Comparison of ENCODE assay signal across 1 fruit fly cellular context in the genomic region with DNA sequence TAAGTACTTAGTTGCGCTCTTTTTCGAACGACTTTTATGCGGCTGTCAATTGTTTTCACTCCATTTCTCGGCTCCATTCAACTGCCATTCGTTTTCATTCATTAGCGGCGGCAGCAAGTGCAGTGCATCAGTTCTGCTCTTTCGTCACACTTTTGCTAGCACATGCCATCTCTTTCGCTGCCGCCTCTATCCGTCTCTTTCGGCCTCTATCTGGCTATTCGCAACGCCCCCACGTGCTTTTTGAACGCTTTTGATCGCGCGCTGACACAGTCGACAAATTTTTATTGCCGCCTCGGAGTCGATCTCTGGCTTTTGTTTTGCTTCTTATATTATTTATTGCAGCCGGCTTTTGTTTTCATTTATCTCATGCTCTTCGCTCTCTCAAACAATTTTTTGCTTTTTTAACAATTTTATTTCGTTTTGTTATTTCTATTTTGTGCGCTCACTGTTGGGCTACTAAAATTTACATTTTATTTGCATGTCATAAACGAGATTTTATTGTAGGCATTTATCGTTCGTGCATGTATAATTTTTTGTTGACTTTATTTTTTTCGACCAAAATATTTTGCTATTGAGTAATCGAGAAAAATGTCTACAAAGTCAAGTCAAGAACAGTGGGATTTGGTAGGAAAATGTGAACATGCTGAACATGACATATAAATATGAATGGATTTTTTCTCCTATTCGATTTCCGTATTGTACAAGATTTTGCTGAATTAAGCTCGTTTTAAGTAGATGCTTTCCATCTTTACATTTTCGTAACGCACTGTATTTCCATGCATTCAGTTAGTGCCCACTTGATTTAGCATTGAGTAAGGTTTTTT.
TF ChIP-seq lines count a peak whose summit lies in the region.

No protein-coding gene starts in this region.

TF ChIP-seq in whole organism, embryonic, 481 proteins besides CTCF, POLR2A, EP300 and RAD21 (continued from another document and continues in another):
- TF ChIP-seq CG3995 (GFP tag; optimal IDR thresholded peaks at IDR 0.05; lab: Kevin White, UChicago), result no peak
- no peak for TF ChIP-seq Drgx (GFP tag; IDR thresholded peaks at IDR 0.05; lab: Robert Waterston, UW)
- TF ChIP-seq lbe (GFP tag; optimal IDR thresholded peaks at IDR 0.05; lab: Kevin White, UChicago), result no peak
- no peak for TF ChIP-seq CG15514 (GFP tag; optimal IDR thresholded peaks at IDR 0.05; lab: Kevin White, UChicago)
- no peak for TF ChIP-seq CG10543 (GFP tag; optimal IDR thresholded peaks at IDR 0.05; lab: Kevin White, UChicago)
- peak; percentile 24; the same call in 1 of the 2 replicates for TF ChIP-seq CG14014 (GFP tag; IDR thresholded peaks at IDR 0.05; lab: Robert Waterston, UW)
- TF ChIP-seq btn (GFP tag; optimal IDR thresholded peaks at IDR 0.05; lab: Kevin White, UChicago), result no peak
- TF ChIP-seq Sox102F (GFP tag; optimal IDR thresholded peaks at IDR 0.05; lab: Kevin White, UChicago), result peak; percentile 16
- peak; percentile 51; the same call in 1 of the 2 replicates for TF ChIP-seq Atf6 (GFP tag; IDR thresholded peaks at IDR 0.05; lab: Robert Waterston, UW)
- no peak for TF ChIP-seq Chrac-16 (GFP tag; optimal IDR thresholded peaks at IDR 0.05; lab: Kevin White, UChicago)
- peak; percentile 68 for TF ChIP-seq Ada2b (GFP tag; IDR thresholded peaks at IDR 0.05; lab: Robert Waterston, UW)
- no peak for TF ChIP-seq Stat92E (GFP tag; optimal IDR thresholded peaks at IDR 0.05; lab: Kevin White, UChicago)
- TF ChIP-seq CG11560 (tag; IDR thresholded peaks at IDR 0.05; lab: Robert Waterston, UW), result no peak
- TF ChIP-seq salm (tag; optimal IDR thresholded peaks at IDR 0.05; lab: Kevin White, UChicago), result peak; percentile 1
- no peak for TF ChIP-seq kah (GFP tag; optimal IDR thresholded peaks at IDR 0.05; lab: Kevin White, UChicago)
- no peak for TF ChIP-seq Ets97D (GFP tag; optimal IDR thresholded peaks at IDR 0.05; lab: Kevin White, UChicago)
- TF ChIP-seq CG17829 (tag; optimal IDR thresholded peaks at IDR 0.05; lab: Kevin White, UChicago), result no peak
- TF ChIP-seq abd-A (tag; optimal IDR thresholded peaks at IDR 0.05; lab: Kevin White, UChicago), result peak; percentile 60
- TF ChIP-seq disco-r (GFP tag; optimal IDR thresholded peaks at IDR 0.05; lab: Kevin White, UChicago), result no peak
- TF ChIP-seq CG11504 (tag; optimal IDR thresholded peaks at IDR 0.05; lab: Kevin White, UChicago), result peak; percentile 52
- no peak for TF ChIP-seq CG2889 (GFP tag; IDR thresholded peaks at IDR 0.05; lab: Robert Waterston, UW)
- TF ChIP-seq CG10267 (tag; optimal IDR thresholded peaks at IDR 0.05; lab: Kevin White, UChicago), result no peak
- no peak for TF ChIP-seq CG10462 (GFP tag; optimal IDR thresholded peaks at IDR 0.05; lab: Kevin White, UChicago)
- TF ChIP-seq Camta (GFP tag; optimal IDR thresholded peaks at IDR 0.05; lab: Kevin White, UChicago), result no peak
- TF ChIP-seq CG13894 (tag; optimal IDR thresholded peaks at IDR 0.05; lab: Kevin White, UChicago), result no peak
- no peak for TF ChIP-seq wek (GFP tag; optimal IDR thresholded peaks at IDR 0.05; lab: Kevin White, UChicago)
- TF ChIP-seq unpg (GFP tag; optimal IDR thresholded peaks at IDR 0.05; lab: Kevin White, UChicago), result peak; percentile 22
- no peak for TF ChIP-seq pum (GFP tag; optimal IDR thresholded peaks at IDR 0.05; lab: Kevin White, UChicago)
- no peak for TF ChIP-seq Doc2 (GFP tag; IDR thresholded peaks at IDR 0.05; lab: Robert Waterston, UW)
- no peak for TF ChIP-seq grn (GFP tag; optimal IDR thresholded peaks at IDR 0.05; lab: Kevin White, UChicago)
- no peak for TF ChIP-seq CG16779 (GFP tag; IDR thresholded peaks at IDR 0.05; lab: Robert Waterston, UW)
- TF ChIP-seq Oli (tag; optimal IDR thresholded peaks at IDR 0.05; lab: Kevin White, UChicago), result peak; percentile 11
- no peak for TF ChIP-seq CG8478 (optimal IDR thresholded peaks at IDR 0.05; lab: Kevin White, UChicago)
- TF ChIP-seq Nf-YA (GFP tag; IDR thresholded peaks at IDR 0.05; lab: Robert Waterston, UW), result no peak
- no peak for TF ChIP-seq ttk (GFP tag; IDR thresholded peaks at IDR 0.05; lab: Robert Waterston, UW)
- TF ChIP-seq Rx (GFP tag; IDR thresholded peaks at IDR 0.05; lab: Robert Waterston, UW), result no peak
- TF ChIP-seq CG12155 (GFP tag; optimal IDR thresholded peaks at IDR 0.05; lab: Kevin White, UChicago), result no peak
- peak; percentile 43 for TF ChIP-seq cwo (GFP tag; optimal IDR thresholded peaks at IDR 0.05; lab: Kevin White, UChicago)
- no peak for TF ChIP-seq CG15696 (tag; optimal IDR thresholded peaks at IDR 0.05; lab: Kevin White, UChicago)
- peak; percentile 45 for TF ChIP-seq fd3F (GFP tag; optimal IDR thresholded peaks at IDR 0.05; lab: Kevin White, UChicago)
- TF ChIP-seq Abd-B (GFP tag; optimal IDR thresholded peaks at IDR 0.05; lab: Kevin White, UChicago), result no peak
- no peak for TF ChIP-seq CG9215 (GFP tag; IDR thresholded peaks at IDR 0.05; lab: Robert Waterston, UW)
- no peak for TF ChIP-seq CG2129 (GFP tag; IDR thresholded peaks at IDR 0.05; lab: Robert Waterston, UW; ENCODE audit: partially characterized antibody)
- no peak for TF ChIP-seq CG12219 (GFP tag; optimal IDR thresholded peaks at IDR 0.05; lab: Kevin White, UChicago)
- no peak for TF ChIP-seq CG30020 (tag; optimal IDR thresholded peaks at IDR 0.05; lab: Kevin White, UChicago)
- no peak for TF ChIP-seq sc (optimal IDR thresholded peaks at IDR 0.05; lab: Kevin White, UChicago)
- no peak for TF ChIP-seq sc (GFP tag; optimal IDR thresholded peaks at IDR 0.05; lab: Kevin White, UChicago)
- TF ChIP-seq Bteb2 (GFP tag; optimal IDR thresholded peaks at IDR 0.05; lab: Kevin White, UChicago), result no peak
- TF ChIP-seq CG13424 (tag; optimal IDR thresholded peaks at IDR 0.05; lab: Kevin White, UChicago), result peak; percentile 36
- TF ChIP-seq CG3163 (GFP tag; optimal IDR thresholded peaks at IDR 0.05; lab: Kevin White, UChicago), result no peak
- no peak for TF ChIP-seq CG10959 (GFP tag; IDR thresholded peaks at IDR 0.05; lab: Robert Waterston, UW)
- TF ChIP-seq CG6683 (GFP tag; optimal IDR thresholded peaks at IDR 0.05; lab: Kevin White, UChicago), result no peak
- TF ChIP-seq HmgD (GFP tag; optimal IDR thresholded peaks at IDR 0.05; lab: Kevin White, UChicago), result no peak
- no peak for TF ChIP-seq zen (tag; optimal IDR thresholded peaks at IDR 0.05; lab: Kevin White, UChicago)
- no peak for TF ChIP-seq hth (optimal IDR thresholded peaks at IDR 0.05; lab: Kevin White, UChicago)
- no peak for TF ChIP-seq CG42726 (GFP tag; IDR thresholded peaks at IDR 0.05; lab: Robert Waterston, UW; ENCODE audit: partially characterized antibody)
- no peak for TF ChIP-seq CG8281 (tag; optimal IDR thresholded peaks at IDR 0.05; lab: Kevin White, UChicago)
- no peak for TF ChIP-seq dati (GFP tag; IDR thresholded peaks at IDR 0.05; lab: Robert Waterston, UW)
- no peak for TF ChIP-seq exex (tag; optimal IDR thresholded peaks at IDR 0.05; lab: Kevin White, UChicago)
- TF ChIP-seq CG17359 (tag; optimal IDR thresholded peaks at IDR 0.05; lab: Kevin White, UChicago), result peak; percentile 15
- no peak for TF ChIP-seq corto (GFP tag; optimal IDR thresholded peaks at IDR 0.05; lab: Kevin White, UChicago)
- no peak for TF ChIP-seq CG11398 (GFP tag; optimal IDR thresholded peaks at IDR 0.05; lab: Kevin White, UChicago)
- no peak for TF ChIP-seq CG18764 (GFP tag; optimal IDR thresholded peaks at IDR 0.05; lab: Kevin White, UChicago)
- no peak; the same call in 1 of the 2 replicates for TF ChIP-seq al (GFP tag; IDR thresholded peaks at IDR 0.05; lab: Robert Waterston, UW)
- peak; percentile 37; the same call in 1 of the 3 replicates for TF ChIP-seq dysf (GFP tag; IDR thresholded peaks at IDR 0.05; lab: Robert Waterston, UW)
- no peak for TF ChIP-seq eve (GFP tag; optimal IDR thresholded peaks at IDR 0.05; lab: Kevin White, UChicago)
- no peak for TF ChIP-seq ac (GFP tag; optimal IDR thresholded peaks at IDR 0.05; lab: Kevin White, UChicago)
- TF ChIP-seq CG12236 (GFP tag; optimal IDR thresholded peaks at IDR 0.05; lab: Kevin White, UChicago), result no peak
- no peak for TF ChIP-seq CG1647 (GFP tag; optimal IDR thresholded peaks at IDR 0.05; lab: Kevin White, UChicago)
- TF ChIP-seq slbo (GFP tag; IDR thresholded peaks at IDR 0.05; lab: Robert Waterston, UW), result peak; percentile 42; the same call in 1 of the 2 replicates
- no peak for TF ChIP-seq pb (GFP tag; optimal IDR thresholded peaks at IDR 0.05; lab: Kevin White, UChicago)
- TF ChIP-seq CG10565 (GFP tag; optimal IDR thresholded peaks at IDR 0.05; lab: Kevin White, UChicago), result no peak
- no peak for TF ChIP-seq CG1529 (GFP tag; optimal IDR thresholded peaks at IDR 0.05; lab: Kevin White, UChicago)
- TF ChIP-seq sens (GFP tag; lab: Kevin White, UChicago), result peak; percentile 83
- TF ChIP-seq Bgb (GFP tag; IDR thresholded peaks at IDR 0.05; lab: Robert Waterston, UW; ENCODE audit: partially characterized antibody), result no peak
- TF ChIP-seq CG6254 (GFP tag; optimal IDR thresholded peaks at IDR 0.05; lab: Kevin White, UChicago), result no peak
- no peak for TF ChIP-seq Nf-YB (GFP tag; optimal IDR thresholded peaks at IDR 0.05; lab: Kevin White, UChicago)
- TF ChIP-seq CG12071 (GFP tag; optimal IDR thresholded peaks at IDR 0.05; lab: Kevin White, UChicago), result no peak
- TF ChIP-seq Trl (optimal IDR thresholded peaks at IDR 0.05; lab: Kevin White, UChicago), result peak in 1 of 2 experiments; percentile 11
- no peak for TF ChIP-seq Trl (GFP tag; optimal IDR thresholded peaks at IDR 0.05; lab: Kevin White, UChicago)
- TF ChIP-seq CG2678 (tag; optimal IDR thresholded peaks at IDR 0.05; lab: Kevin White, UChicago), result peak; percentile 38
- TF ChIP-seq rib (GFP tag; IDR thresholded peaks at IDR 0.05; lab: Robert Waterston, UW), result no peak
- TF ChIP-seq Dbx (GFP tag; IDR thresholded peaks at IDR 0.05; lab: Robert Waterston, UW), result no peak
- TF ChIP-seq CG31388 (GFP tag; optimal IDR thresholded peaks at IDR 0.05; lab: Kevin White, UChicago), result no peak
- no peak for TF ChIP-seq Oaz (GFP tag; IDR thresholded peaks at IDR 0.05; lab: Robert Waterston, UW)
- TF ChIP-seq CG14050 (GFP tag; IDR thresholded peaks at IDR 0.05; lab: Robert Waterston, UW), result peak; percentile 10; the same call in 1 of the 3 replicates
- 0 out of 2 replicates have a peak, but pooled peaks have one; percentile 20 for TF ChIP-seq CG11696 (GFP tag; IDR thresholded peaks at IDR 0.05; lab: Robert Waterston, UW)
- TF ChIP-seq chif (GFP tag; optimal IDR thresholded peaks at IDR 0.05; lab: Kevin White, UChicago), result no peak
- peak; percentile 43 for TF ChIP-seq gsb-n (tag; optimal IDR thresholded peaks at IDR 0.05; lab: Kevin White, UChicago)
- TF ChIP-seq NFAT (GFP tag; IDR thresholded peaks at IDR 0.05; lab: Robert Waterston, UW), result no peak
- no peak for TF ChIP-seq bsh (GFP tag; optimal IDR thresholded peaks at IDR 0.05; lab: Kevin White, UChicago)
- no peak for TF ChIP-seq Fer2 (tag; optimal IDR thresholded peaks at IDR 0.05; lab: Kevin White, UChicago)
- TF ChIP-seq sisA (GFP tag; IDR thresholded peaks at IDR 0.05; lab: Robert Waterston, UW), result no peak
- no peak for TF ChIP-seq NK7.1 (GFP tag; optimal IDR thresholded peaks at IDR 0.05; lab: Kevin White, UChicago)
- TF ChIP-seq fu2 (GFP tag; optimal IDR thresholded peaks at IDR 0.05; lab: Kevin White, UChicago), result no peak
- no peak for TF ChIP-seq CG10654 (GFP tag; optimal IDR thresholded peaks at IDR 0.05; lab: Kevin White, UChicago)
- no peak for TF ChIP-seq yki (optimal IDR thresholded peaks at IDR 0.05; lab: Kevin White, UChicago)
- no peak for TF ChIP-seq NC2β (GFP tag; optimal IDR thresholded peaks at IDR 0.05; lab: Kevin White, UChicago)
- TF ChIP-seq slp2 (GFP tag; optimal IDR thresholded peaks at IDR 0.05; lab: Kevin White, UChicago), result no peak
- TF ChIP-seq Adf1 (GFP tag; IDR thresholded peaks at IDR 0.05; lab: Robert Waterston, UW), result no peak
- no peak for TF ChIP-seq row (GFP tag; IDR thresholded peaks at IDR 0.05; lab: Robert Waterston, UW)
- TF ChIP-seq CG12769 (tag; optimal IDR thresholded peaks at IDR 0.05; lab: Kevin White, UChicago), result peak; percentile 31
- TF ChIP-seq nerfin-1 (tag; optimal IDR thresholded peaks at IDR 0.05; lab: Kevin White, UChicago), result no peak
- TF ChIP-seq oc (tag; optimal IDR thresholded peaks at IDR 0.05; lab: Kevin White, UChicago), result no peak
- no peak for TF ChIP-seq CG33213 (GFP tag; optimal IDR thresholded peaks at IDR 0.05; lab: Kevin White, UChicago)
- TF ChIP-seq CG4707 (GFP tag; optimal IDR thresholded peaks at IDR 0.05; lab: Kevin White, UChicago), result no peak
- TF ChIP-seq Six4 (GFP tag; optimal IDR thresholded peaks at IDR 0.05; lab: Kevin White, UChicago), result no peak
- TF ChIP-seq CG15073 (GFP tag; optimal IDR thresholded peaks at IDR 0.05; lab: Kevin White, UChicago), result no peak
- no peak for TF ChIP-seq nom (GFP tag; optimal IDR thresholded peaks at IDR 0.05; lab: Kevin White, UChicago)
- no peak for TF ChIP-seq mld (GFP tag; IDR thresholded peaks at IDR 0.05; lab: Robert Waterston, UW; ENCODE audit: partially characterized antibody)
- no peak for TF ChIP-seq toy (GFP tag; IDR thresholded peaks at IDR 0.05; lab: Robert Waterston, UW)
- TF ChIP-seq GATAe (GFP tag; conservative IDR thresholded peaks at IDR 0.05; lab: Robert Waterston, UW), result no peak
- peak; percentile 79; the same call in 2 of the 4 replicates for TF ChIP-seq chinmo (GFP tag; IDR thresholded peaks at IDR 0.05; lab: Robert Waterston, UW; ENCODE audit: partially characterized antibody)
- TF ChIP-seq NfI (GFP tag; optimal IDR thresholded peaks at IDR 0.05; lab: Kevin White, UChicago), result peak; percentile 25
- TF ChIP-seq da (GFP tag; optimal IDR thresholded peaks at IDR 0.05; lab: Kevin White, UChicago), result no peak
- no peak for TF ChIP-seq MESR4 (GFP tag; optimal IDR thresholded peaks at IDR 0.05; lab: Kevin White, UChicago)
- TF ChIP-seq sob (GFP tag; IDR thresholded peaks at IDR 0.05; lab: Robert Waterston, UW), result peak; percentile 25; the same call in 1 of the 2 replicates
- TF ChIP-seq YL-1 (GFP tag; optimal IDR thresholded peaks at IDR 0.05; lab: Kevin White, UChicago), result no peak
- no peak for TF ChIP-seq ro (GFP tag; IDR thresholded peaks at IDR 0.05; lab: Robert Waterston, UW)
- peak; percentile 16 for TF ChIP-seq CG30403 (GFP tag; optimal IDR thresholded peaks at IDR 0.05; lab: Kevin White, UChicago)
- TF ChIP-seq E2f2 (GFP tag; IDR thresholded peaks at IDR 0.05; lab: Robert Waterston, UW), result 0 out of 2 replicates have a peak, but pooled peaks have one; percentile 11
- peak in 1 of 2 experiments; percentile 54 for TF ChIP-seq Hr51 (GFP tag; optimal IDR thresholded peaks at IDR 0.05; lab: Kevin White, UChicago)
- TF ChIP-seq ci (GFP tag; IDR thresholded peaks at IDR 0.05; lab: Robert Waterston, UW), result no peak
- no peak for TF ChIP-seq Vsx1 (GFP tag; optimal IDR thresholded peaks at IDR 0.05; lab: Kevin White, UChicago)
- TF ChIP-seq cas (GFP tag; IDR thresholded peaks at IDR 0.05; lab: Robert Waterston, UW), result no peak
- TF ChIP-seq zfh1 (GFP tag; IDR thresholded peaks at IDR 0.05; lab: Robert Waterston, UW), result 0 out of 3 replicates have a peak, but pooled peaks have one; percentile 31
